Worm (Caenorhabditis elegans) whole organism, dauer: ENCODE measurements around the gene tatn-1.

Source experiments
- unc-62 ChIP-seq: sonication (generic microtip); optimal IDR thresholded peaks from 2 replicates; lab custom pipeline; 2017; ENCODE audit warnings: missing biosample characterization, missing genetic modification reagents, missing genetic modification characterization

Gene tatn-1

DNA sequence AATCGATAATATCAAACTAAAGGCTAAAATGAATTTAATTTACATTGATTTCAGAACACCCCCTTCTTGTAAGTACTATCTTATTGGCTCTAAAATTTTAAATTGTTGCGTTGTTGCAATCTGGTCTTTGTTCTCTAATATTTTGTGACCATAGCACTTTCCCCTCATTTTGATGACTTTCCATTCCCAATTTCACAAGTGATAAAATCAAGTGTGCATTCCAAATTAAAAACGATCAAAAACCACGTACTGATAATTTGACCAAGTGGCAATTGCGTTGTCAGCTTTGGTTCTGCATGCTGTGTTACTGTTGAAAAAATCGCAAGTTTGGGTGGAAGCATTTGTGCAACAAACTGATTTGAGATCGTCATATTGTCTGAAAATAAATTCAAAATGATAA is 20.5 kb upstream of the tatn-1 start:
- TF ChIP-seq unc-62: no peak

ce11 chrX:14771682-14772081 is 19.1 kb upstream of the tatn-1 start, which contains the start of gene Y16B4A.2:
TSS of gene Y16B4A.2 (minus strand) at chrX:14771851.
- no peak for TF ChIP-seq unc-62

DNA sequence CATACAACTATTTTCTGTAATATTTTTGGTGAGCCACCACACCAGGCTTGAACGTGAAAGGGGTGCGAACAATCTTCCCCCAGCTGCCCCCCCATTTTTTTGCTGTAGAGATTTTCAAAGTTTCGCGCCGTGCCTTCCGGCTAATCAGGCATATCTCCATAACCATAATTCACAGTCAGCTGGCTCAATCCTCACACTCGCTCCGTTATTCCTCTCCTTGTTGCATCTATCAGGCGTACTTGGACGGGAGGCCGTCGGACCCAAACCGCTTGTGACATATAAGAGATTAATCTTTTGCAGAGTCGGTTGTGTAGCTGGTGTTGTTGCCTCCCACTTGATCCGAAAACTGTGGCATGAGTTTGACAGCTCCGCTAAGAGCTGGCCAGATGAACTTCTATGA is 17.6 kb upstream of the tatn-1 start, which contains the start of gene unc-3:
unc-3 (plus strand) TSS at position 301 of the 400 bp plus-strand sequence.
- no peak for TF ChIP-seq unc-62

DNA sequence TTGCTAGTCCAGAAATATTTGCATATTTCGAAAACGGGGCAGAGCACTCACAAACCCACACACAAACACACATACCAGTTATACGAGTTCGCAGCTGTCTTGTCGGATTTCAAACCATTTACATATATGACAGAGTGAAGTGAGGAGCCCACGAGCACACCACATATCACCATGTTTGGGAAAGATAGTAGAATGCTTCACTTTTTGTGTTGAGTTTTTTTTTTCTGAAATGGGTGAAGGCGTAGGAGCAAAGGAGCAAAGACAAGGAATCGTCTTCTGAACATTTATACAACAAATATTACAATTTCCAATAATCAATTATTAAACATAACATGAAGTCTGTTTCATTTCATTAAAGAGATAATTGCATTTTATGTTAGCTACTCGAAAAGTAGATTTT is 15.6 kb upstream of the tatn-1 start:
- no peak for TF ChIP-seq unc-62

DNA sequence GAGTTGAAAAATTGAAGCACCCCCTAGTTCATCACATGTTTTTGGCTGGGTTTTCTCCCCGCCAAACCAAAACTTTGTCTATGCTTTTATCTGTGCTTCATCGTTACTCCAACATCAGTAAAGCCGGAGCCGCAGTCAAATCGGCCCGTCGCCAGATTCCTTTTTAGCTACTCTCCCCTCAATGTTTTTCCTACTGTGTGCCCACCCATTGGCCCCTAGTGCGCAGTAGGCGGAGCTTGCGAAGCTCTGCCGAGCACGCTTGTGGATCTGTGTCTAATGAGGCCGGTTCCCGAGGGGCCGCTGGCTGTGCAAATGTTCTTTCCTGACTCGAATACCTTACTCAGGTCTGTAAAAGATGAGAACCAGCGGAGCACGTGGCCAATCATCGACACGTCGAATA is 14.5 kb upstream of the tatn-1 start:
- no peak for TF ChIP-seq unc-62

DNA sequence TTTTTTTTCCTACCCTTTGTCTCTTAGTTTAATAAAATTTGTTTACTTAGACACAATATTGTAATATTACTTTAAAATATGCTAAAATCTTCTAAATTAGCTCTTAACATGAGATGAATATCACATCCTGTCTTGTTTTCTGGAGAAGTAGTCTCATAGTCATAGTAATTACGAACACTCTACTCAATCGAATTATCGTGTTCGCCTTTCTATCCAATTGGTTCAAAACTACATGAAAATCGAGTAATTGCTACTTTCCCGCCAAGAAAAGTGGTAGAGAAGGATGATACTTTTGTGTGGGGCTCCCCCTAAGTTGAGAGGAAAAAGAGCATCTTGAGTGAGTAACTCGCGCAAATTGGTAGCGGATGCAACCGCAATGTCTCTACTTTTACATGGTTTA is 12.7 kb upstream of the tatn-1 start:
- no peak for TF ChIP-seq unc-62

ce11 chrX:14780176-14780575 is 10.6 kb upstream of the tatn-1 start:
- TF ChIP-seq unc-62: no peak

- TF ChIP-seq unc-62: no peak
Observed at ce11 chrX:14783434-14784142, 7.2 kb upstream of the tatn-1 start.

DNA sequence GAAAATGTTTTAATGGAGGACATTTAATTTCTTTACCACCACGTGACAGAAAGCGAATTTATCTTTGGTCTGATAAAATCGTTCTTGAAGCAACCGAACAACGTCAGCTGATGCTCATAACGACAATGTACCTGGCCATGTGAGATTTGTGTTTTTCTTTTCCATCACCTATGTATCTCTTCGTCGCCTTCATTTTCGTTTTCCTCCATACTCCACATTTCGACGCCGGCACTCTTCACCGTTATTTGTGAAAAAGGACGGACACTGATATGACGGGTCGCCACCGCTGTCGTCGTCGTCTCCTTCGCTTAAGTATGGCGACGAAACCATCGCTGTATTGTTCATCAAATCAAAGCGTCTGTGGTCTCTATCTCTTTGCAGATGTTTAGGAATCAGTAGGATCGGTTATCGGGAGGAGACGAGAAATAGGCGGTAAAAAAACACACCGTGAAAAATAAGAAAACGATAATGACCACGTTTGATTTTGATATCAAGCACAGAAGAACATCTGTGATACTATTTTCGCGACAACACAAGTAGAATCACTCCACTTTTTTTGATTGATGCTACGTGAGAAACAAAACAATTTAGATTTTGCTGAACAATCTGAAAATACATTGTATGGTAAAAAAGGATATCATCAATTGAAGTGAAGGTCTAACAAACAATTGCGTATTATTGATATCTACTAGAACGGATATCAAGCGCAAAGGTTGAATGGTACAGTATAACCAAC is 3.8 kb upstream of the tatn-1 start:
- no peak for TF ChIP-seq unc-62

- no peak for TF ChIP-seq unc-62
Observed at ce11 chrX:14787557-14787932, 3.3 kb upstream of the tatn-1 start.

DNA sequence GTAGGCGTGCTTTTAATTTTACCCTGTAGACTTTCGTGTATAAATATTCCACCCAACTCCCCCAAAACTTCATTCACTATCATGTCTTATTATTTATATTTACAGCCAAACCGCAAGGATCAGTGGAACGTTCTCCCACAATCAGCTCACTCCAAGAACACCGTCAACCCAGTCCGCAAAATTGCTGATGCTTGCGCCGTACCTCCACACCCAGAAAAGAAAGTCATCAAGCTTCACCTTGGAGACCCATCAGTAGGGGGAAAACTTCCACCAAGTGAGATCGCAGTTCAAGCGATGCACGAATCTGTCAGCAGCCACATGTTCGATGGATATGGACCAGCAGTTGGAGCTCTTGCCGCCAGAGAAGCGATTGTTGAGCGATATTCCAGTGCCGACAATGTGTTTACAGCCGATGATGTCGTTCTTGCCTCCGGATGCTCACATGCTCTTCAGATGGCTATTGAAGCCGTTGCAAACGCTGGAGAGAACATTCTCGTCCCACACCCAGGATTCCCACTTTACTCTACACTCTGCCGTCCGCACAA is 459 bp downstream of the tatn-1 start:
- no peak for TF ChIP-seq unc-62

ce11 chrX:14792315-14793197 is 1.7 kb downstream of the tatn-1 start:
- TF ChIP-seq unc-62: no peak

ce11 chrX:14793198-14793747 is 2.5 kb downstream of the tatn-1 start, which contains the start of gene sprr-2:
TSS of gene sprr-2 (plus strand) at chrX:14793445.
- TF ChIP-seq unc-62: no peak

DNA sequence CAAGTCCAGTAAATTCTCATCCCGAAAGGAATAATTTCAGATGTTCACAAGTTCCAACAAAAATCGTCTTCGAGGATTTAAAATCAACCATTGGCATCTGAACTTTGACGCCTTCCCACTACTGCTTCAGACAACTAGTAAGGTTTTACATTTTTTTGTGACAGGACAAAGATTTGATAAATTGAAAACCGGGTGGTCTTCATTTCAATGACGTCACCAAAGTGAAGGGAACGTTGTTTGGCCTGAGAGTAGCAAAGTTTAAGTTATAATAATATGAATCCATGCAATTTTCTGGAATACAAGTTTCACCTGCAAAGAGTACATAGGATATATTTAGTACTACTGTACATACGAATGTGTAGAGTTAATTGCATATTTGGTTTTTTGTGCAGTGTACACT is 3.4 kb downstream of the tatn-1 start:
- no peak for TF ChIP-seq unc-62

DNA sequence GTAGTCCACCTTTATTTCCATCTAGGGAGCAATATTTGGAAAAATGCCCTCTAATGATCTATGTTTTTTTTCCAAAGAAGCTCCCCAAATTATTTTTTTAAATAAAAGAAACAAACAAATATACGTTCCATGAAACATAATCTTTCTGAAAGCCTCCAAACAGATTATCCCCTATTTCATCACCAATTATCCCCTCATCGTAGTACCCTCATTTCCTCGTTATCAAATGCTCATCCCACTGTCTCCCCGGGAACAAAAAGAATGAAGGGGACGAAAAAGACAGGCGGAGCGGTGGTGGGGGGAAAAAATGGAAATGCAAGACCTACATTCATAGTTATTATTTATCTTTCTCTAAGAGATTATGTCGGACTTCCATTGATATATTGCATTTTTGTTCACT is 6.6 kb downstream of the tatn-1 start:
- TF ChIP-seq unc-62: no peak

DNA sequence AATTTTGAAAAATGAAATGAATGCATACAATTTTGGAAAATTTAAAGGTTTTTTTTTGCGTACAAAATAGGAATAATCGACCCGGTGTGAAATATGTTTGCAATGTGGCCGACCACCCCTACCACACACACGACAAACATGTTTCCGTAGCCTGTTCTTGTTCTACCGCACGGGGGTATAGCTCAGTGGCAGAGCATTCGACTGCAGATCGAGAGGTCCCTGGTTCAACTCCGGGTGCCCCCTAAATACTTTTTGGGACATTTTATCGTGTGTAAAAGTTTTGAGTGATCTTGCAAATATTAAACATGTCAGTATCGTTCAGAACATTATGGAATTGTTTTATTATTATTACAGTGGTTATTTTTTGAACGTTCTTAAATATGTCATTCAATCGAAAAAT is 13.9 kb downstream of the tatn-1 start:
- TF ChIP-seq unc-62: no peak

- TF ChIP-seq unc-62: no peak
Observed at ce11 chrX:14805746-14806145, 14.9 kb downstream of the tatn-1 start.
